Worm (Caenorhabditis elegans) whole organism, L3 larva: Measurements from ENCODE around the gene sri-46.

Experiments used
- aly-2 ChIP-seq: fragments of 150-350 bp; optimal IDR thresholded peaks from 2 replicates; lab custom pipeline; 2014; ENCODE audit warnings: missing biosample characterization, missing genetic modification characterization
- ceh-16 ChIP-seq: sonication (generic microtip); optimal IDR thresholded peaks from 2 replicates; lab custom pipeline; 2017; ENCODE audit warnings: missing biosample characterization, missing genetic modification characterization
- ceh-82 ChIP-seq: fragments of 150-350 bp; optimal IDR thresholded peaks from 2 replicates; lab custom pipeline; 2014; ENCODE audit warnings: missing biosample characterization, missing genetic modification characterization
- ceh-9 ChIP-seq: sonication (generic microtip); optimal IDR thresholded peaks from 2 replicates; lab custom pipeline; 2018; ENCODE audit warnings: missing biosample characterization, missing genetic modification characterization
- elt-2 ChIP-seq: sonication (generic microtip); optimal IDR thresholded peaks from 2 replicates; lab custom pipeline; 2016; ENCODE audit warnings: missing genetic modification reagents, mild to moderate bottlenecking, missing genetic modification characterization, missing compliant biosample characterization
- elt-3 ChIP-seq, 3 experiments: fragments of 150-350 bp in 1 of 3; sonication (generic microtip) in 2 of 3; optimal IDR thresholded peaks; 2 replicates in 2 of 3; 4 replicates in 1 of 3; lab custom pipeline; 2014 to 2017; ENCODE audit warnings: missing biosample characterization in 3 of 3, missing genetic modification characterization in 3 of 3
- nfya-1 ChIP-seq: sonication (generic microtip); optimal IDR thresholded peaks from 2 replicates; lab custom pipeline; 2017; ENCODE audit warnings: missing genetic modification characterization, mild to moderate bottlenecking, missing compliant biosample characterization, antibody characterized with exemption, moderate library complexity; ENCODE audit not compliant: insufficient read depth
- nhr-11 ChIP-seq: fragments of 150-350 bp; optimal IDR thresholded peaks from 2 replicates; lab custom pipeline; 2014; ENCODE audit warnings: missing biosample characterization, missing genetic modification characterization
- nhr-67 ChIP-seq: fragments of 150-350 bp; optimal IDR thresholded peaks from 2 replicates; lab custom pipeline; 2014; ENCODE audit warnings: missing biosample characterization, missing genetic modification characterization
- nhr-76 ChIP-seq: fragments of 150-350 bp; sonication (generic microtip); optimal IDR thresholded peaks from 5 replicates; lab custom pipeline; 2014; ENCODE audit warnings: missing biosample characterization, missing genetic modification characterization
- skn-1 ChIP-seq: fragments of 150-350 bp; optimal IDR thresholded peaks from 2 replicates; lab custom pipeline; 2014; ENCODE audit warnings: missing biosample characterization, missing genetic modification characterization
- snpc-4 ChIP-seq: fragments of 150-350 bp; optimal IDR thresholded peaks from 2 replicates; lab custom pipeline; 2014; ENCODE audit warnings: missing biosample characterization, missing genetic modification characterization
- unc-62 ChIP-seq: fragments of 150-350 bp; sonication (generic microtip); optimal IDR thresholded peaks from 4 replicates; lab custom pipeline; 2014; ENCODE audit warnings: missing biosample characterization, missing genetic modification reagents, missing genetic modification characterization
- ztf-11 ChIP-seq: fragments of 150-350 bp; optimal IDR thresholded peaks from 2 replicates; lab custom pipeline; 2014; ENCODE audit warnings: missing biosample characterization, missing genetic modification characterization

DNA sequence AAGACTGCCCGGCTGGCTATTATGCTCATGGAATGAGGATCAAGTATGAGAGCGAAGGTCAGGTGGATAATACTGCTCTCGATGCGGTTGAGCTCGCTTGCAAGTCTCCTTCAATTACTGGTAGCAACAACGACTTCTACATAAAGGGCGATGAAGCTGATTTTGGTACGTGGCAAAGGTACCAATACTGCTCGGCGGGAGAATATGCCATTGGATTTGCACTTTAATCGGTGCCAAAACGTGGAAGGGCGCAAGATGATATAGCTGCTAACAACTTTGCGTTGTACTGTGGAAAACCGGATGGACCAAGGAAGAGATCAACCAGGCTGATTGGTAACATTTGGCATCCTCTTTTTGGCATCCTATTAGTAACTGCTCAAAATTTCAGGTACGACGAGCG lies 3.1 kb downstream of the sri-46 start:
- TF ChIP-seq elt-3 (tag; optimal IDR thresholded peaks at IDR 0.05; lab: Kevin White, UChicago) (no peak), nhr-76 (tag; lab: Kevin White, UChicago) (no peak), elt-2 (no peak), ceh-82 (no peak), snpc-4 (no peak), nfya-1 (tag; lab: Kevin White, UChicago) (no peak), nhr-11 (no peak), aly-2 (no peak), nhr-67 (tag; lab: Kevin White, UChicago) (no peak), ztf-11 (no peak), ceh-9 (tag; lab: Kevin White, UChicago) (no peak), unc-62 (no peak), skn-1 (tag; lab: Kevin White, UChicago) (no peak), ceh-16 (tag; lab: Kevin White, UChicago) (no peak)
